Fruit fly (Drosophila melanogaster): Measurements from ENCODE around the gene Brd8.

dm6 chr3R:29244727-29245126 lies 21.4 kb downstream of the Brd8 start, which contains the start of gene CG31445:
- TF ChIP-seq usp (GFP tag; optimal IDR thresholded peaks at IDR 0.05) (no peak), CrebA (GFP tag; optimal IDR thresholded peaks at IDR 0.05; ENCODE audit: borderline replicate concordance) (no peak), CG32264 (GFP tag; optimal IDR thresholded peaks at IDR 0.05) (no peak), Dif (GFP tag; optimal IDR thresholded peaks at IDR 0.05; ENCODE audit: partially characterized antibody) (no peak), woc (GFP tag; optimal IDR thresholded peaks at IDR 0.05) (no peak), foxo (GFP tag; optimal IDR thresholded peaks at IDR 0.05) (no peak), rgr (GFP tag; optimal IDR thresholded peaks at IDR 0.05) (no peak), Myc (optimal IDR thresholded peaks at IDR 0.05) (no peak), tai (GFP tag; optimal IDR thresholded peaks at IDR 0.05) (no peak), Hr83 (GFP tag; optimal IDR thresholded peaks at IDR 0.05; ENCODE audit: poor library complexity, severe bottlenecking) (no peak)
